Worm (Caenorhabditis elegans) whole organism, L4 larva: ENCODE data around the gene C24B9.3.
A peak's percentile ranks its signal among the peaks of the same experiment; 100 is the strongest.

Experiments used
- D1046.2 ChIP-seq: fragments of 200-800 bp; sonication (Bioruptor generic); IDR thresholded peaks from 2 replicates; pipeline ENCODE4 v1.3.6; 2022; ENCODE audit warnings: missing genetic modification characterization, missing compliant biosample characterization
- F49E8.2 ChIP-seq: sonication (generic microtip); optimal IDR thresholded peaks from 2 replicates; lab custom pipeline; 2016; ENCODE audit warnings: missing compliant biosample characterization, mild to moderate bottlenecking, missing genetic modification characterization, borderline replicate concordance
- T26A8.4 ChIP-seq: fragments of 200-800 bp; sonication (Bioruptor generic); IDR thresholded peaks from 2 replicates; pipeline ENCODE4 v1.3.6; 2022; ENCODE audit warnings: missing genetic modification characterization, missing compliant biosample characterization
- Y48G9A.11 ChIP-seq: fragments of 200-800 bp; sonication (Bioruptor generic); IDR thresholded peaks from 2 replicates; pipeline ENCODE4 v1.3.6; 2022; ENCODE audit warnings: missing genetic modification reagents, missing genetic modification characterization, missing compliant biosample characterization
- Y5F2A.4 ChIP-seq: fragments of 200-800 bp; sonication (Bioruptor generic); optimal IDR thresholded peaks from 2 replicates; lab custom pipeline; 2018; ENCODE audit warnings: mild to moderate bottlenecking, missing genetic modification characterization, missing compliant biosample characterization
- aha-1 ChIP-seq: fragments of 150-350 bp; peaks from one replicate; lab custom pipeline; 2014; ENCODE audit warnings: missing biosample characterization, missing genetic modification characterization
- aly-2 ChIP-seq: sonication (generic microtip); optimal IDR thresholded peaks from 2 replicates; lab custom pipeline; 2018; ENCODE audit warnings: missing biosample characterization, missing genetic modification characterization
- attf-4 ChIP-seq: sonication (generic microtip); optimal IDR thresholded peaks from 3 replicates; lab custom pipeline; 2017; ENCODE audit warnings: missing biosample characterization, missing genetic modification characterization
- ceh-32 ChIP-seq: sonication (generic microtip); optimal IDR thresholded peaks from 2 replicates; lab custom pipeline; 2016; ENCODE audit warnings: mild to moderate bottlenecking, missing genetic modification characterization, missing compliant biosample characterization; ENCODE audit not compliant: poor library complexity
- ceh-44 ChIP-seq: fragments of 200-800 bp; sonication (Bioruptor generic); IDR thresholded peaks from 2 replicates; pipeline ENCODE4 v1.3.6; 2022; ENCODE audit warnings: missing genetic modification reagents, missing genetic modification characterization, missing compliant biosample characterization
- ceh-82 ChIP-seq: sonication (generic microtip); optimal IDR thresholded peaks from 2 replicates; lab custom pipeline; 2017; ENCODE audit warnings: missing biosample characterization, missing genetic modification characterization
- ctbp-1 ChIP-seq: fragments of 200-800 bp; sonication (Bioruptor generic); IDR thresholded peaks from 2 replicates; pipeline ENCODE4 v1.3.6; 2022; ENCODE audit warnings: missing genetic modification reagents, missing genetic modification characterization, missing compliant biosample characterization
- daf-19 ChIP-seq: fragments of 200-800 bp; sonication (Bioruptor generic); conservative IDR thresholded peaks from 2 replicates; pipeline ENCODE4 v1.3.6; 2022; ENCODE audit warnings: missing genetic modification characterization, missing compliant biosample characterization
- dmd-6 ChIP-seq: fragments of 200-800 bp; sonication (Bioruptor generic); IDR thresholded peaks from 2 replicates; pipeline ENCODE4 v1.3.6; 2022; ENCODE audit warnings: missing genetic modification reagents, missing genetic modification characterization, missing compliant biosample characterization
- egl-27 ChIP-seq: sonication (generic microtip); optimal IDR thresholded peaks from 3 replicates; lab custom pipeline; 2017; ENCODE audit warnings: missing biosample characterization, missing genetic modification reagents, missing genetic modification characterization
- fkh-10 ChIP-seq: fragments of 150-350 bp; optimal IDR thresholded peaks from 2 replicates; lab custom pipeline; 2014; ENCODE audit warnings: missing biosample characterization, missing genetic modification reagents, missing genetic modification characterization
- hif-1 ChIP-seq, 2 experiments: sonication (generic microtip); optimal IDR thresholded peaks; 2 replicates each; lab custom pipeline; 2016 to 2017; ENCODE audit warnings: missing compliant biosample characterization in 2 of 2, missing genetic modification characterization in 2 of 2, missing genetic modification reagents in 2 of 2, missing genotype in 2 of 2, mild to moderate bottlenecking in 1 of 2
- hlh-11 ChIP-seq: fragments of 200-800 bp; sonication (Bioruptor generic); optimal IDR thresholded peaks from 2 replicates; lab custom pipeline; 2018; ENCODE audit warnings: mild to moderate bottlenecking, missing genetic modification characterization, missing compliant biosample characterization
- hlh-30 ChIP-seq: sonication (generic microtip); optimal IDR thresholded peaks from 2 replicates; lab custom pipeline; 2017; ENCODE audit warnings: antibody characterized with exemption, mild to moderate bottlenecking, missing genetic modification characterization, missing compliant biosample characterization; ENCODE audit not compliant: insufficient read depth
- hmg-1.1 ChIP-seq: fragments of 200-800 bp; sonication (Bioruptor generic); IDR thresholded peaks from 2 replicates; pipeline ENCODE4 v1.3.6; 2022; ENCODE audit warnings: missing genetic modification reagents, missing genetic modification characterization, missing compliant biosample characterization
- lim-7 ChIP-seq: fragments of 200-800 bp; sonication (Bioruptor generic); IDR thresholded peaks from 2 replicates; pipeline ENCODE4 v1.3.6; 2022; ENCODE audit warnings: missing genetic modification characterization, missing compliant biosample characterization
- lin-1 ChIP-seq: fragments of 200-800 bp; sonication (Bioruptor generic); IDR thresholded peaks from 2 replicates; pipeline ENCODE4 v1.3.6; 2022; ENCODE audit warnings: missing genetic modification reagents, missing genetic modification characterization, missing compliant biosample characterization
- lin-15B ChIP-seq: fragments of 150-350 bp; sonication (generic microtip); optimal IDR thresholded peaks from 3 replicates; lab custom pipeline; 2014; ENCODE audit warnings: missing biosample characterization, missing genetic modification characterization
- lin-38 ChIP-seq: fragments of 200-800 bp; sonication (Bioruptor generic); IDR thresholded peaks from 2 replicates; pipeline ENCODE4 v1.3.6; 2022; ENCODE audit warnings: missing genetic modification reagents, missing genetic modification characterization, missing compliant biosample characterization
- lin-39 ChIP-seq: fragments of 150-350 bp; optimal IDR thresholded peaks from 2 replicates; lab custom pipeline; 2014; ENCODE audit warnings: missing biosample characterization, missing genetic modification reagents, missing genetic modification characterization
- mdt-29 ChIP-seq: fragments of 200-800 bp; sonication (Bioruptor generic); IDR thresholded peaks from 2 replicates; pipeline ENCODE4 v1.3.6; 2022; ENCODE audit warnings: missing genetic modification reagents, missing genetic modification characterization, missing compliant biosample characterization
- mxl-2 ChIP-seq: fragments of 200-800 bp; sonication (Bioruptor generic); conservative IDR thresholded peaks from 2 replicates; pipeline ENCODE4 v1.3.6; 2022; ENCODE audit warnings: missing genetic modification reagents, missing genetic modification characterization, missing compliant biosample characterization
- mxl-3 ChIP-seq: fragments of 200-800 bp; sonication (Bioruptor generic); optimal IDR thresholded peaks from 2 replicates; lab custom pipeline; 2018; ENCODE audit warnings: mild to moderate bottlenecking, missing genetic modification characterization, missing compliant biosample characterization
- nhr-10 ChIP-seq: fragments of 150-350 bp; optimal IDR thresholded peaks from 2 replicates; lab custom pipeline; 2014; ENCODE audit warnings: missing biosample characterization, missing genetic modification characterization
- nhr-11 ChIP-seq: fragments of 150-350 bp; optimal IDR thresholded peaks from 2 replicates; lab custom pipeline; 2014; ENCODE audit warnings: missing biosample characterization, missing genetic modification characterization
- nhr-28 ChIP-seq: fragments of 150-350 bp; optimal IDR thresholded peaks from 2 replicates; lab custom pipeline; 2014; ENCODE audit warnings: missing biosample characterization, missing genetic modification characterization
- nhr-42 ChIP-seq: fragments of 200-800 bp; sonication (Bioruptor generic); IDR thresholded peaks from 2 replicates; pipeline ENCODE4 v1.3.6; 2022; ENCODE audit warnings: missing genetic modification characterization, missing compliant biosample characterization
- nhr-77 ChIP-seq: fragments of 150-350 bp; optimal IDR thresholded peaks from 2 replicates; lab custom pipeline; 2014; ENCODE audit warnings: missing biosample characterization, missing genetic modification characterization
- pqm-1 ChIP-seq: sonication (generic microtip); optimal IDR thresholded peaks from 2 replicates; lab custom pipeline; 2017; ENCODE audit warnings: missing biosample characterization, missing genetic modification characterization
- saeg-2 ChIP-seq: fragments of 200-800 bp; sonication (Bioruptor generic); IDR thresholded peaks from 2 replicates; pipeline ENCODE4 v1.3.6; 2022; ENCODE audit warnings: missing genetic modification reagents, missing genetic modification characterization, missing compliant biosample characterization
- sdz-12 ChIP-seq: fragments of 200-800 bp; sonication (Bioruptor generic); optimal IDR thresholded peaks from 2 replicates; lab custom pipeline; 2018; ENCODE audit warnings: mild to moderate bottlenecking, missing genetic modification characterization, missing compliant biosample characterization
- set-16 ChIP-seq: fragments of 200-800 bp; sonication (Bioruptor generic); IDR thresholded peaks from 2 replicates; pipeline ENCODE4 v1.3.6; 2022; ENCODE audit warnings: missing genetic modification reagents, missing genetic modification characterization, missing compliant biosample characterization
- snpc-1.2 ChIP-seq: fragments of 200-800 bp; sonication (Bioruptor generic); IDR thresholded peaks from 2 replicates; pipeline ENCODE4 v1.3.6; 2022; ENCODE audit warnings: missing genetic modification reagents, missing genetic modification characterization, missing compliant biosample characterization
- snpc-4 ChIP-seq: fragments of 150-350 bp; optimal IDR thresholded peaks from 2 replicates; lab custom pipeline; 2014; ENCODE audit warnings: missing biosample characterization, missing genetic modification characterization
- unc-130 ChIP-seq: sonication (generic microtip); optimal IDR thresholded peaks from 2 replicates; lab custom pipeline; 2016; ENCODE audit warnings: missing genetic modification reagents, missing genetic modification characterization, missing compliant biosample characterization
- unc-39 ChIP-seq: sonication (generic microtip); optimal IDR thresholded peaks from 2 replicates; lab custom pipeline; 2017; ENCODE audit warnings: missing biosample characterization, missing genetic modification characterization
- unc-62 ChIP-seq, 3 experiments: fragments of 150-350 bp in 1 of 3; sonication (generic microtip); optimal IDR thresholded peaks in 2 of 3; peaks in 1 of 3; 1 replicate in 1 of 3; 2 replicates in 2 of 3; lab custom pipeline; 2014 to 2017; ENCODE audit warnings: missing biosample characterization in 3 of 3, missing genetic modification characterization in 3 of 3, missing genetic modification reagents in 3 of 3, missing genotype in 1 of 3
- zfp-3 ChIP-seq: fragments of 200-800 bp; sonication (Bioruptor generic); conservative IDR thresholded peaks from 2 replicates; pipeline ENCODE4 v1.3.6; 2022; ENCODE audit warnings: missing genetic modification reagents, missing genetic modification characterization, missing compliant biosample characterization
- ztf-7 ChIP-seq: fragments of 150-350 bp; optimal IDR thresholded peaks from 2 replicates; lab custom pipeline; 2014; ENCODE audit warnings: missing biosample characterization, missing genetic modification characterization

Gene C24B9.3

ce11 chrV:2739607-2740006 is 28.2 kb upstream of the C24B9.3 start (continued):
- TF ChIP-seq mxl-2 (GFP tag; lab: Robert Waterston, UW) = no peak
- TF ChIP-seq D1046.2 = no peak
- no peak for TF ChIP-seq ceh-82
- TF ChIP-seq fkh-10 = no peak
- no peak for TF ChIP-seq mxl-3
- no peak for TF ChIP-seq unc-39 (tag; lab: Kevin White, UChicago)
- TF ChIP-seq lim-7 (GFP tag; lab: Robert Waterston, UW) = 0 out of 2 replicates have a peak, but pooled peaks have one; percentile 18
- no peak for TF ChIP-seq dmd-6 (GFP tag; lab: Robert Waterston, UW)
- no peak for TF ChIP-seq zfp-3
- TF ChIP-seq aha-1 (tag; lab: Kevin White, UChicago) = peak; percentile 42
- no peak for TF ChIP-seq ceh-32 (tag; lab: Kevin White, UChicago)
- TF ChIP-seq hlh-30 = no peak
- TF ChIP-seq saeg-2 (GFP tag; lab: Robert Waterston, UW) = no peak

ce11 chrV:2738174-2738573 is 26.8 kb upstream of the C24B9.3 start, which contains the start of gene srg-56:
srg-56 (minus strand) TSS chrV:2738274.
- TF ChIP-seq pqm-1 (no peak), sdz-12 (GFP tag; lab: Kevin White, UChicago) (no peak), T26A8.4 (GFP tag; lab: Robert Waterston, UW) (no peak), Y48G9A.11 (GFP tag; lab: Robert Waterston, UW) (no peak), lin-38 (GFP tag; lab: Robert Waterston, UW) (no peak), hmg-1.1 (GFP tag; lab: Robert Waterston, UW) (no peak), nhr-77 (tag; lab: Kevin White, UChicago) (no peak), aly-2 (tag; lab: Kevin White, UChicago) (no peak), unc-130 (no peak), lim-7 (GFP tag; lab: Robert Waterston, UW) (no peak), hif-1 (tag; optimal IDR thresholded peaks at IDR 0.05; lab: Kevin White, UChicago) (no peak), egl-27 (tag; lab: Kevin White, UChicago) (no peak), hlh-30 (no peak)

ce11 chrV:2734360-2734759 is 23.0 kb upstream of the C24B9.3 start, which contains the start of gene srg-57:
srg-57 (minus strand) TSS chrV:2734460.
- TF ChIP-seq unc-62 (GFP tag; optimal IDR thresholded peaks at IDR 0.05 in 1 of 2; lab: Kevin White, UChicago) = peak in 1 of 2 experiments; percentile 55
- no peak for TF ChIP-seq unc-62 (tag; optimal IDR thresholded peaks at IDR 0.05; lab: Kevin White, UChicago)
- TF ChIP-seq hlh-11 (tag; lab: Kevin White, UChicago) = no peak
- TF ChIP-seq nhr-11 (tag; lab: Kevin White, UChicago) = no peak

- TF ChIP-seq saeg-2 (GFP tag; lab: Robert Waterston, UW) = no peak
- no peak for TF ChIP-seq T26A8.4 (GFP tag; lab: Robert Waterston, UW)
- no peak for TF ChIP-seq lin-15B (tag; lab: Kevin White, UChicago)
- TF ChIP-seq mdt-29 (GFP tag; lab: Robert Waterston, UW) = no peak
- no peak for TF ChIP-seq ctbp-1
- TF ChIP-seq ztf-7 (tag; lab: Kevin White, UChicago) = no peak
- TF ChIP-seq hif-1 (tag; optimal IDR thresholded peaks at IDR 0.05; lab: Kevin White, UChicago) = peak in 1 of 2 experiments; percentile 89
- TF ChIP-seq dmd-6 (GFP tag; lab: Robert Waterston, UW) = peak; percentile 89
- TF ChIP-seq ceh-44 (GFP tag; lab: Robert Waterston, UW) = no peak
- peak; percentile 2 for TF ChIP-seq nhr-10 (tag; lab: Kevin White, UChicago)
- no peak for TF ChIP-seq zfp-3
- TF ChIP-seq daf-19 = no peak
- TF ChIP-seq attf-4 (tag; lab: Kevin White, UChicago) = no peak
- no peak for TF ChIP-seq nhr-42 (GFP tag; lab: Robert Waterston, UW)
- peak; percentile 78 for TF ChIP-seq lin-1 (GFP tag; lab: Robert Waterston, UW)
- no peak for TF ChIP-seq snpc-4 (tag; lab: Kevin White, UChicago)
- no peak for TF ChIP-seq F49E8.2 (tag; lab: Kevin White, UChicago)
- TF ChIP-seq D1046.2 = no peak
- no peak for TF ChIP-seq lin-39 (tag; lab: Kevin White, UChicago)
- TF ChIP-seq aly-2 (tag; lab: Kevin White, UChicago) = no peak
- no peak for TF ChIP-seq nhr-28 (tag; lab: Kevin White, UChicago)
- TF ChIP-seq egl-27 (tag; lab: Kevin White, UChicago) = no peak
- TF ChIP-seq unc-62 (GFP tag; optimal IDR thresholded peaks at IDR 0.05 in 1 of 2; lab: Kevin White, UChicago) = no peak
- no peak for TF ChIP-seq unc-62 (tag; optimal IDR thresholded peaks at IDR 0.05; lab: Kevin White, UChicago)
- no peak for TF ChIP-seq snpc-1.2 (GFP tag; lab: Robert Waterston, UW)
- TF ChIP-seq Y5F2A.4 = no peak
- TF ChIP-seq set-16 (GFP tag; lab: Robert Waterston, UW) = no peak
Observed at ce11 chrV:2730784-2731480, 19.5 kb upstream of the C24B9.3 start, which contains the start of gene dod-3. dod-3 (minus strand) TSS chrV:2731098.
